Fruit fly (Drosophila melanogaster): Measurements from ENCODE around the gene fh.

fh gene

dm6 chrX:9141219-9141618, 7.7 kb downstream of the fh start (continued):
- TF ChIP-seq Chrac-16 (GFP tag; optimal IDR thresholded peaks at IDR 0.05) (peak; percentile 63), crc (GFP tag; optimal IDR thresholded peaks at IDR 0.05) (peak; percentile 10), NFAT (GFP tag; IDR thresholded peaks at IDR 0.05) (peak; percentile 75), sens-2 (GFP tag; IDR thresholded peaks at IDR 0.05) (peak; percentile 61; the same call in 1 of the 2 replicates), dysf (GFP tag; IDR thresholded peaks at IDR 0.05) (peak; percentile 89), croc (GFP tag; conservative IDR thresholded peaks at IDR 0.05) (peak; percentile 75), grn (GFP tag; optimal IDR thresholded peaks at IDR 0.05) (peak; percentile 31), disco-r (GFP tag; optimal IDR thresholded peaks at IDR 0.05) (no peak), CG43689 (GFP tag; IDR thresholded peaks at IDR 0.05) (peak; percentile 30; the same call in 1 of the 2 replicates), CG13123 (GFP tag; optimal IDR thresholded peaks at IDR 0.05) (peak; percentile 23), Dip2 (GFP tag; IDR thresholded peaks at IDR 0.05) (no peak), CG8089 (GFP tag; optimal IDR thresholded peaks at IDR 0.05) (peak; percentile 68), dimm (GFP tag; IDR thresholded peaks at IDR 0.05) (peak; percentile 56; the same call in 1 of the 2 replicates), cad (GFP tag; optimal IDR thresholded peaks at IDR 0.05) (no peak), Dfd (GFP tag; optimal IDR thresholded peaks at IDR 0.05) (no peak), chinmo (GFP tag; IDR thresholded peaks at IDR 0.05; ENCODE audit: partially characterized antibody) (no peak), odd (GFP tag; optimal IDR thresholded peaks at IDR 0.05) (no peak), Gsc (GFP tag; IDR thresholded peaks at IDR 0.05) (peak; percentile 63), Hr51 (GFP tag; optimal IDR thresholded peaks at IDR 0.05) (peak; percentile 23 to 60), Antp (GFP tag; optimal IDR thresholded peaks at IDR 0.05) (peak; percentile 86), tap (tag; optimal IDR thresholded peaks at IDR 0.05) (peak; percentile 75), shn (GFP tag; optimal IDR thresholded peaks at IDR 0.05) (peak; percentile 43), dmrt99B (tag; optimal IDR thresholded peaks at IDR 0.05) (no peak), CG1529 (GFP tag; optimal IDR thresholded peaks at IDR 0.05) (peak; percentile 45), lab (GFP tag; optimal IDR thresholded peaks at IDR 0.05) (no peak), psq (GFP tag; optimal IDR thresholded peaks at IDR 0.05) (peak; percentile 1), so (GFP tag; IDR thresholded peaks at IDR 0.05) (peak; percentile 55; the same call in 1 of the 3 replicates), CG7839 (tag; optimal IDR thresholded peaks at IDR 0.05) (peak; percentile 51), ATbp (GFP tag; optimal IDR thresholded peaks at IDR 0.05) (peak; percentile 74), CG4424 (GFP tag; optimal IDR thresholded peaks at IDR 0.05) (peak; percentile 75), dpn (GFP tag; optimal IDR thresholded peaks at IDR 0.05) (peak; percentile 72 to 76), Sin3A (optimal IDR thresholded peaks at IDR 0.05) (no peak), chm (GFP tag; IDR thresholded peaks at IDR 0.05) (peak; percentile 86), Ets97D (GFP tag; optimal IDR thresholded peaks at IDR 0.05) (peak; percentile 31), insv (GFP tag; optimal IDR thresholded peaks at IDR 0.05) (peak in 1 of 2 experiments; percentile 21), prd (optimal IDR thresholded peaks at IDR 0.05) (no peak), prd (GFP tag; IDR thresholded peaks at IDR 0.05) (peak; percentile 93), dati (GFP tag; IDR thresholded peaks at IDR 0.05) (peak; percentile 67), kay (GFP tag; optimal IDR thresholded peaks at IDR 0.05) (peak; percentile 21), bcd (GFP tag; optimal IDR thresholded peaks at IDR 0.05) (peak; percentile 53), CG1024 (GFP tag; IDR thresholded peaks at IDR 0.05) (peak; percentile 50; the same call in 1 of the 2 replicates), cas (GFP tag; IDR thresholded peaks at IDR 0.05) (no peak), nerfin-2 (GFP tag; IDR thresholded peaks at IDR 0.05; ENCODE audit: partially characterized antibody) (no peak), CG6689 (GFP tag; IDR thresholded peaks at IDR 0.05) (peak; percentile 82), Dad (GFP tag; optimal IDR thresholded peaks at IDR 0.05) (peak; percentile 25), Bteb2 (GFP tag; optimal IDR thresholded peaks at IDR 0.05) (no peak), CrebB (tag; optimal IDR thresholded peaks at IDR 0.05) (peak; percentile 13), CG4617 (GFP tag; optimal IDR thresholded peaks at IDR 0.05; ENCODE audit: borderline replicate concordance) (peak; percentile 22), ase (GFP tag; IDR thresholded peaks at IDR 0.05) (peak; percentile 82), rib (GFP tag; IDR thresholded peaks at IDR 0.05) (no peak), CG9797 (GFP tag; optimal IDR thresholded peaks at IDR 0.05) (no peak), wek (GFP tag; optimal IDR thresholded peaks at IDR 0.05) (peak; percentile 80), CG9932 (GFP tag; IDR thresholded peaks at IDR 0.05) (peak; percentile 72)
